Worm (Caenorhabditis elegans): ENCODE measurements around the gene catp-2.

Gene catp-2

DNA sequence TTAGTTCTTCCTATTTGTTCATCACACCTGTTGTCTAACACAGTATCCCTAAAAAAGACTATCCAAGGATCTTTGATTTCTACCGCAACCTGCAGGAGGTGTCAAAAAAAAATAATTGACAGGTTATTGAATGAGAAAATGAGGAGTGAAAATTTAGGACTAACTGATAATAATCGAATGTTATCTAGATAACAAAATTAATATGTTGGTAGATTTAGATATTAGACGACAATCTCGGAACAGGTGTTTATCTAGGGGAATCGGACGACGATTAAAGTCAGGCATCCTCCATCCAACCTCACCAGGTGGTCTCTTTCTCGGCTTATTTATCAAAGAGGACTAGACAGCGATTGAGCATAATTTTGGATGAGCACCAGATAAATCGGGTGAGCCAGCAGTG lies 34.3 kb downstream of the catp-2 start:
- TF ChIP-seq pax-3 (tag; optimal IDR thresholded peaks at IDR 0.05) (no peak), pag-3 (tag; optimal IDR thresholded peaks at IDR 0.05; ENCODE audit: borderline replicate concordance, insufficient read depth) (no peak), sup-37 (GFP tag; optimal IDR thresholded peaks at IDR 0.05) (no peak)

DNA sequence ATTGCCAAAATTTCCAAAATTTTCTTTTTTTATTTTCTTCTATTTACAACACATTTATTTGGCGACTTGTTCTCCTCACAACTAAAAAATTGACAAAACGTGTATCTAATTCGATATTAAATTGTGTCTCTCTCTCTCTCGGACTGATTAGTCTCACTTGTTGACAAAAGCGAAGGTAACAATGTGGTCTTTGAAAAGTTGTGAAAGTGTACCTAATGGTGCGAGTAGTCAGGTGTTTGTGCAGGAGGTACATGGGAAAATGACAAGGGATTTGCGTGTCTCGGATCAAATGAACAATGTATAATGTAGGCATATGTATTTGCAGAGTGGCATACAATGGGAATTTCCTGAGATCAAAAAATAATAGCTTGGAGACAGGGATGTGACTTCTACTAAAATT lies 35.0 kb downstream of the catp-2 start:
- TF ChIP-seq ama-1 (optimal IDR thresholded peaks at IDR 0.05) (no peak), efl-1 (optimal IDR thresholded peaks at IDR 0.05) (no peak), efl-1 (GFP tag; optimal IDR thresholded peaks at IDR 0.05 in 1 of 2) (no peak), hpl-2 (GFP tag; optimal IDR thresholded peaks at IDR 0.05) (no peak), hlh-4 (tag; optimal IDR thresholded peaks at IDR 0.05) (no peak), zag-1 (tag; optimal IDR thresholded peaks at IDR 0.05) (no peak), nhr-77 (tag; optimal IDR thresholded peaks at IDR 0.05) (no peak), F16B12.6 (tag; optimal IDR thresholded peaks at IDR 0.05) (no peak), skn-1 (tag; optimal IDR thresholded peaks at IDR 0.05) (no peak), lin-39 (tag; optimal IDR thresholded peaks at IDR 0.05) (no peak), rnt-1 (tag; optimal IDR thresholded peaks at IDR 0.05) (no peak), sox-4 (tag; optimal IDR thresholded peaks at IDR 0.05) (no peak), tbx-2 (tag; optimal IDR thresholded peaks at IDR 0.05) (no peak), dsc-1 (tag; optimal IDR thresholded peaks at IDR 0.05) (no peak), ztf-4 (tag; optimal IDR thresholded peaks at IDR 0.05) (no peak), nhr-12 (tag; optimal IDR thresholded peaks at IDR 0.05) (no peak), Y116A8C.19 (tag; optimal IDR thresholded peaks at IDR 0.05; ENCODE audit: borderline replicate concordance) (no peak), unc-98 (GFP tag; IDR thresholded peaks at IDR 0.05) (no peak), irx-1 (tag; optimal IDR thresholded peaks at IDR 0.05) (no peak), unc-30 (tag; optimal IDR thresholded peaks at IDR 0.05) (no peak), xbp-1 (tag; optimal IDR thresholded peaks at IDR 0.05) (no peak), mab-9 (GFP tag; IDR thresholded peaks at IDR 0.05) (no peak), isw-1 (GFP tag; IDR thresholded peaks at IDR 0.05) (no peak), efl-3 (GFP tag; optimal IDR thresholded peaks at IDR 0.05) (no peak), C16A3.4 (tag; optimal IDR thresholded peaks at IDR 0.05) (no peak), nhr-71 (tag; optimal IDR thresholded peaks at IDR 0.05) (peak; percentile 22), ceh-88 (GFP tag; IDR thresholded peaks at IDR 0.05) (no peak), fkh-8 (tag; optimal IDR thresholded peaks at IDR 0.05) (peak; percentile 19), tlp-1 (tag; optimal IDR thresholded peaks at IDR 0.05) (no peak), mdl-1 (tag; optimal IDR thresholded peaks at IDR 0.05) (peak in 1 of 2 experiments; percentile 5), C04F5.9 (tag; optimal IDR thresholded peaks at IDR 0.05) (no peak), sptf-1 (tag; optimal IDR thresholded peaks at IDR 0.05) (no peak), lin-13 (GFP tag; optimal IDR thresholded peaks at IDR 0.05) (no peak), ceh-82 (tag; optimal IDR thresholded peaks at IDR 0.05) (no peak), nhr-19 (GFP tag; conservative IDR thresholded peaks at IDR 0.05) (no peak), nhr-84 (tag; optimal IDR thresholded peaks at IDR 0.05) (no peak), lin-14 (GFP tag; optimal IDR thresholded peaks at IDR 0.05) (no peak), unc-130 (tag; optimal IDR thresholded peaks at IDR 0.05) (no peak), fos-1 (tag; optimal IDR thresholded peaks at IDR 0.05) (no peak), C34B4.2 (tag; optimal IDR thresholded peaks at IDR 0.05) (no peak), ceh-63 (GFP tag; optimal IDR thresholded peaks at IDR 0.05) (no peak), swsn-7 (tag; optimal IDR thresholded peaks at IDR 0.05) (no peak), nhr-11 (tag; optimal IDR thresholded peaks at IDR 0.05) (no peak), lir-3 (tag; optimal IDR thresholded peaks at IDR 0.05; ENCODE audit: poor library complexity) (no peak), elt-2 (tag; optimal IDR thresholded peaks at IDR 0.05) (peak; percentile 14), ces-1 (GFP tag; optimal IDR thresholded peaks at IDR 0.05) (no peak), nhr-85 (tag) (no peak), elt-3 (tag; optimal IDR thresholded peaks at IDR 0.05) (peak in 1 of 6 experiments; percentile 25), lin-15B (tag; optimal IDR thresholded peaks at IDR 0.05) (no peak), vab-15 (tag; optimal IDR thresholded peaks at IDR 0.05) (no peak)

Data from whole organism, L1 larva.